Fruit fly (Drosophila melanogaster): Measurements from ENCODE around the gene CG12516.

DNA sequence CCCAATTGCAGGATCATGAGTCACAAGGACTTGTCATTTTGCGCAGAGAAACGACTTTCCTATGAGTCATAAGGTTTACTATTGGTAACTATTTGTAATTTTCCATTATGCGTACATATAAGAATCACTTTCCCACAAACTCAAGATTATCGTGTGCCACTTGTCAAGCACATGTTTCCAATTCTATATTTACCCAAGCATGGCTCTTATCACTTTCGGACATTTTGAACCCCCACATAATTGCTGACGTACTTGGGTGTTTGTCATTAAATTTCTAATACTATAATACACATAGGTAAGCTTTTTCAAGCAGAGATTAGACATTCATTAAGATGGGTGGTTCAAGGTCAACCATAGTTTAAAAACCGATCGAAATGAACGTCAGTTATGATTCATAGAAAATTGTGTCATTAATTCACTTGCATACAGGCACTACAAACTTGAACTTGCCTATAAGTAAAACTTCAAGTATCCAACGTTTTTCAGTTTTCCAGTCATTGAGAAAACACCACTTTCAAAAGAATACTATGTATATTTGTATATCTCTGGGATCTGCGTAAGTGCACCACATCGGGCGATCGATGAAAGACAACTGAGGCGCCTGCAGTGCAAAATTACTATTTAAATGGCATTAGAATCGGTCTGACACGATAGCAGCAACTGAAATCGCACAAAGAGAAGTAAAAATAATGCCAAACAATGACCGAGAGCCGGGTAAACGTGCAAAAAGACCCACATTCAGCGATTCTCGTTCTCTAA lies 23.5 kb upstream of the CG12516 start:
- TF ChIP-seq CG14655 (GFP tag; optimal IDR thresholded peaks at IDR 0.05) (no peak), EcR (GFP tag; optimal IDR thresholded peaks at IDR 0.05) (no peak), fd96Ca (GFP tag; IDR thresholded peaks at IDR 0.05) (no peak), CG10348 (GFP tag; IDR thresholded peaks at IDR 0.05) (no peak), Ets98B (GFP tag; IDR thresholded peaks at IDR 0.05) (no peak), Pif1A (GFP tag; optimal IDR thresholded peaks at IDR 0.05) (no peak), CG13204 (GFP tag; optimal IDR thresholded peaks at IDR 0.05) (no peak), CG8301 (tag; optimal IDR thresholded peaks at IDR 0.05) (no peak), CG9948 (tag; optimal IDR thresholded peaks at IDR 0.05) (no peak)

Data from whole organism, pupa.